Worm (Caenorhabditis elegans) whole organism, young adult: ENCODE data around the gene W06G6.20.

ENCODE experiments used
- C06A6.2 ChIP-seq: fragments of 200-800 bp; sonication (Bioruptor generic); conservative IDR thresholded peaks from 2 replicates; pipeline ENCODE4 v1.3.6; 2022; ENCODE audit warnings: missing genetic modification characterization, missing compliant biosample characterization
- F10E7.11 ChIP-seq: sonication (generic microtip); optimal IDR thresholded peaks from 2 replicates; lab custom pipeline; 2017; ENCODE audit warnings: mild to moderate bottlenecking, missing genetic modification characterization, moderate library complexity, missing compliant biosample characterization
- Y53G8AR.9 ChIP-seq: fragments of 200-800 bp; sonication (Bioruptor generic); conservative IDR thresholded peaks from 2 replicates; pipeline ENCODE4 v1.3.6; 2022; ENCODE audit warnings: missing genetic modification reagents, missing genetic modification characterization, missing compliant biosample characterization
- Y56A3A.18 ChIP-seq: fragments of 200-800 bp; sonication (Bioruptor generic); IDR thresholded peaks from 2 replicates; pipeline ENCODE4 v1.3.6; 2022; ENCODE audit warnings: missing genetic modification reagents, missing genetic modification characterization, missing compliant biosample characterization
- Y67H2A.10 ChIP-seq: fragments of 200-800 bp; sonication (Bioruptor generic); conservative IDR thresholded peaks from 2 replicates; pipeline ENCODE4 v1.3.6; 2022; ENCODE audit warnings: missing genetic modification reagents, missing genetic modification characterization, missing compliant biosample characterization
- ZK185.1 ChIP-seq: sonication (generic microtip); optimal IDR thresholded peaks from 2 replicates; lab custom pipeline; 2016; ENCODE audit warnings: mild to moderate bottlenecking, missing genetic modification characterization, missing compliant biosample characterization; ENCODE audit not compliant: poor library complexity, severe bottlenecking
- aptf-3 ChIP-seq: fragments of 200-800 bp; sonication (Bioruptor generic); IDR thresholded peaks from 2 replicates; pipeline ENCODE4 v1.3.6; 2022; ENCODE audit warnings: missing genetic modification characterization, missing compliant biosample characterization
- cebp-1 ChIP-seq, 2 experiments: fragments of 200-800 bp in 1 of 2; sonication (Bioruptor generic) in 1 of 2; sonication (generic microtip) in 1 of 2; IDR thresholded peaks in 1 of 2; optimal IDR thresholded peaks in 1 of 2; 2 replicates each; pipeline versions ENCODE4 v1.3.6 to Lab custom; 2017 to 2022; ENCODE audit warnings: missing compliant biosample characterization in 2 of 2, missing genetic modification characterization in 2 of 2, mild to moderate bottlenecking in 1 of 2, missing genetic modification reagents in 1 of 2, moderate library complexity in 1 of 2
- ceh-91 ChIP-seq: fragments of 200-800 bp; sonication (Bioruptor generic); IDR thresholded peaks from 2 replicates; pipeline ENCODE4 v1.3.6; 2022; ENCODE audit warnings: missing genetic modification reagents, missing genetic modification characterization, missing compliant biosample characterization
- chd-7 ChIP-seq: sonication (generic microtip); optimal IDR thresholded peaks from 2 replicates; lab custom pipeline; 2016; ENCODE audit warnings: mild to moderate bottlenecking, missing genetic modification characterization, moderate library complexity, missing compliant biosample characterization
- dox-1 ChIP-seq: fragments of 200-800 bp; sonication (Bioruptor generic); IDR thresholded peaks from 2 replicates; pipeline ENCODE4 v1.3.6; 2022; ENCODE audit warnings: missing genetic modification reagents, missing genetic modification characterization, missing compliant biosample characterization
- dpl-1 ChIP-seq: fragments of 150-350 bp; optimal IDR thresholded peaks from 2 replicates; lab custom pipeline; 2014; ENCODE audit warnings: missing biosample characterization, missing genetic modification reagents, missing genetic modification characterization
- ekl-4 ChIP-seq: fragments of 200-800 bp; sonication (Bioruptor generic); IDR thresholded peaks from 2 replicates; pipeline ENCODE4 v1.3.6; 2022; ENCODE audit warnings: missing genetic modification reagents, missing genetic modification characterization, missing compliant biosample characterization
- hlh-12 ChIP-seq: sonication (generic microtip); optimal IDR thresholded peaks from 2 replicates; lab custom pipeline; 2016; ENCODE audit warnings: missing genetic modification characterization, missing compliant biosample characterization
- hsf-1 ChIP-seq: fragments of 200-800 bp; sonication (Bioruptor generic); IDR thresholded peaks from 2 replicates; pipeline ENCODE4 v1.3.6; 2022; ENCODE audit warnings: missing genetic modification reagents, missing genetic modification characterization, missing compliant biosample characterization
- lag-1 ChIP-seq: fragments of 200-800 bp; sonication (Bioruptor generic); IDR thresholded peaks from 2 replicates; pipeline ENCODE4 v1.3.6; 2022; ENCODE audit warnings: missing genetic modification reagents, missing genetic modification characterization, missing compliant biosample characterization
- let-526 ChIP-seq: fragments of 200-800 bp; sonication (Bioruptor generic); IDR thresholded peaks from 2 replicates; pipeline ENCODE4 v1.3.6; 2022; ENCODE audit warnings: missing genetic modification reagents, missing genetic modification characterization, missing compliant biosample characterization
- lin-35 ChIP-seq, 3 experiments: fragments of 150-350 bp in 2 of 3; sonication (generic microtip) in 1 of 3; optimal IDR thresholded peaks; 2 replicates each; lab custom pipeline; 2014 to 2018; ENCODE audit warnings: missing biosample characterization in 3 of 3, missing genetic modification characterization in 3 of 3, missing genetic modification reagents in 3 of 3
- madf-6 ChIP-seq: fragments of 200-800 bp; sonication (Bioruptor generic); IDR thresholded peaks from 2 replicates; pipeline ENCODE4 v1.3.6; 2022; ENCODE audit warnings: missing genetic modification reagents, missing genetic modification characterization, missing compliant biosample characterization
- mcd-1 ChIP-seq: fragments of 200-800 bp; sonication (Bioruptor generic); IDR thresholded peaks from 2 replicates; pipeline ENCODE4 v1.3.6; 2022; ENCODE audit warnings: missing genetic modification reagents, missing genetic modification characterization, missing compliant biosample characterization
- mel-28 ChIP-seq: sonication (generic microtip); optimal IDR thresholded peaks from 2 replicates; lab custom pipeline; 2016; ENCODE audit warnings: borderline replicate concordance, mild to moderate bottlenecking, missing genetic modification characterization, missing compliant biosample characterization
- nhr-179 ChIP-seq: sonication (generic microtip); optimal IDR thresholded peaks from 2 replicates; lab custom pipeline; 2016; ENCODE audit warnings: mild to moderate bottlenecking, missing genetic modification characterization, missing compliant biosample characterization
- pbrm-1 ChIP-seq: fragments of 200-800 bp; sonication (Bioruptor generic); IDR thresholded peaks from 2 replicates; pipeline ENCODE4 v1.3.6; 2022; ENCODE audit warnings: missing genetic modification reagents, missing genetic modification characterization, missing compliant biosample characterization
- pha-4 ChIP-seq: fragments of 150-350 bp; sonication (generic microtip); optimal IDR thresholded peaks from 2 replicates; lab custom pipeline; 2014; ENCODE audit warnings: missing biosample characterization, missing genetic modification reagents, missing genetic modification characterization
- repo-1 ChIP-seq: sonication (generic microtip); optimal IDR thresholded peaks from 2 replicates; lab custom pipeline; 2017; ENCODE audit warnings: mild to moderate bottlenecking, missing genetic modification characterization, missing compliant biosample characterization
- sdz-38 ChIP-seq: sonication (generic microtip); optimal IDR thresholded peaks from 2 replicates; lab custom pipeline; 2016; ENCODE audit warnings: missing genotype, missing genetic modification characterization, missing compliant biosample characterization
- snpc-4 ChIP-seq, 5 experiments: fragments of 150-350 bp in 1 of 5; sonication (generic microtip) in 4 of 5; optimal IDR thresholded peaks; 2 replicates each; lab custom pipeline; 2014 to 2018; ENCODE audit warnings: missing genetic modification characterization in 5 of 5, missing biosample characterization in 3 of 5, antibody characterized with exemption in 2 of 5, mild to moderate bottlenecking in 2 of 5, missing compliant biosample characterization in 2 of 5, missing genotype in 2 of 5, moderate library complexity in 2 of 5, missing genetic modification reagents in 1 of 5
- sptf-2 ChIP-seq: fragments of 200-800 bp; sonication (Bioruptor generic); optimal IDR thresholded peaks from 2 replicates; lab custom pipeline; 2018; ENCODE audit warnings: mild to moderate bottlenecking, missing genetic modification characterization, missing compliant biosample characterization
- unc-62 ChIP-seq: fragments of 150-350 bp; optimal IDR thresholded peaks from 2 replicates; lab custom pipeline; 2014; ENCODE audit warnings: missing biosample characterization, missing genetic modification reagents, missing genetic modification characterization
- ztf-26 ChIP-seq: sonication (generic microtip); optimal IDR thresholded peaks from 2 replicates; lab custom pipeline; 2017; ENCODE audit warnings: missing genetic modification characterization, missing compliant biosample characterization
- ztf-28 ChIP-seq: fragments of 200-800 bp; sonication (Bioruptor generic); IDR thresholded peaks from 2 replicates; pipeline ENCODE4 v1.3.6; 2022; ENCODE audit warnings: missing genetic modification reagents, missing genetic modification characterization, missing compliant biosample characterization
- ztf-6 ChIP-seq: fragments of 200-800 bp; sonication (Bioruptor generic); IDR thresholded peaks from 2 replicates; pipeline ENCODE4 v1.3.6; 2022; ENCODE audit warnings: missing genetic modification reagents, missing genetic modification characterization, missing compliant biosample characterization

The W06G6.20 gene

DNA sequence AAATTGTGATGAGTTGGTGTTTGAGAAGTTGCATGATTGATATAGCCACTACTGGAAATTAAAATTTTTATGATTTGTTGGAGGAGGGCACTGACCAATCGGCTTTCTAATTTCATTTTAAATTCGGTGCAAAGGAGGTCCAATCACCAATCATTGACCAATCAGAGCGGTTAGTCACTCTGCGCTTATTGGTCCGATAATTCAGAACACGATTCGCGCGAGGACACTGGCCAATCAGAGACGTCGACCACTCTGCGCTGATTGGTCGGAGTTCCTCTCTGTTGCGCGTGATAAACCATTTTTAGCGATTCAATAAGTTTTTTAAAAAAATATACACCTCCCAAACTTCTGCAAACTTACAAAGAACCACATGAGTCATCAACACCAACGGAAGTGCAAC, 48.3 kb downstream of the W06G6.20 start:
- TF ChIP-seq ztf-28 (GFP tag; lab: Robert Waterston, UW) (no peak), ekl-4 (no peak), cebp-1 (GFP tag; IDR thresholded peaks at IDR 0.05; lab: Robert Waterston, UW) (0 out of 2 replicates have a peak, but pooled peaks have one; percentile 14), cebp-1 (tag; optimal IDR thresholded peaks at IDR 0.05; lab: Kevin White, UChicago) (no peak), chd-7 (tag; lab: Kevin White, UChicago) (no peak), unc-62 (GFP tag; lab: Kevin White, UChicago) (no peak), ZK185.1 (tag; lab: Kevin White, UChicago) (no peak), pha-4 (tag; lab: Kevin White, UChicago) (no peak)

DNA sequence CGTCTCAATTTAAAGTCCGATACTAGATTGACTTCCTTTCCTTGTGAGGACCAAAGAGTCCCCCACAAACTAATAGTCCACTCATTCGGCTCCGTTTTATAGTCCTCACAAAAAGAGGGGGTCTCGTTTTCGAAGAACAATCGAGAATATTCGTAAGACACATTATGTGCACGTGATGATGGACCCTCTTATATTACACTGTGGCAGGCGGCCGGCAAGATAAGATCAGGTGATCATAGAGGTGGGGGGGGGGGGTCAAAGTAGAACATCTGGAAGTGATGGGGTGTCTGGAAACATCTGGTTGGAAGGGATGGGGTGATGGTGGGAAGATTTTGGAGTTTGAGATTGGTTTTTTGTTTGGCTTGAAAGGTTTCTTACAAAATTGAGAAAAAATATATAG, 49.7 kb downstream of the W06G6.20 start:
- no peak for TF ChIP-seq dpl-1 (GFP tag; lab: Kevin White, UChicago)
- TF ChIP-seq pha-4 (tag; lab: Kevin White, UChicago): no peak
- TF ChIP-seq pbrm-1 (GFP tag; lab: Robert Waterston, UW): peak; percentile 28; the same call in 1 of the 2 replicates
- 0 out of 2 replicates have a peak, but pooled peaks have one; percentile 8 for TF ChIP-seq madf-6 (GFP tag; lab: Robert Waterston, UW)
- no peak for TF ChIP-seq snpc-4 (GFP tag; optimal IDR thresholded peaks at IDR 0.05; lab: Kevin White, UChicago)
- no peak for TF ChIP-seq snpc-4 (tag; optimal IDR thresholded peaks at IDR 0.05; lab: Kevin White, UChicago)
- 0 out of 2 replicates have a peak, but pooled peaks have one; percentile 12 for TF ChIP-seq mcd-1 (GFP tag; lab: Robert Waterston, UW)
- TF ChIP-seq let-526: 0 out of 2 replicates have a peak, but pooled peaks have one; percentile 61
- TF ChIP-seq hlh-12 (tag; lab: Kevin White, UChicago): no peak
- no peak for TF ChIP-seq aptf-3 (GFP tag; lab: Robert Waterston, UW)
- TF ChIP-seq nhr-179 (tag; lab: Kevin White, UChicago): no peak
- no peak for TF ChIP-seq lag-1 (GFP tag; lab: Robert Waterston, UW)
- TF ChIP-seq C06A6.2 (GFP tag; lab: Robert Waterston, UW): peak; percentile 64; the same call in 1 of the 2 replicates
- TF ChIP-seq mel-28 (tag; lab: Kevin White, UChicago): no peak
- TF ChIP-seq dox-1 (GFP tag; lab: Robert Waterston, UW): 0 out of 2 replicates have a peak, but pooled peaks have one; percentile 25
- TF ChIP-seq Y53G8AR.9 (GFP tag; lab: Robert Waterston, UW): 0 out of 2 replicates have a peak, but pooled peaks have one; percentile 13
- no peak for TF ChIP-seq repo-1 (tag; lab: Kevin White, UChicago)
- TF ChIP-seq sdz-38 (tag; lab: Kevin White, UChicago): no peak
- no peak for TF ChIP-seq lin-35 (GFP tag; optimal IDR thresholded peaks at IDR 0.05; lab: Kevin White, UChicago)
- TF ChIP-seq ceh-91 (GFP tag; lab: Robert Waterston, UW): no peak
- TF ChIP-seq ztf-6 (GFP tag; lab: Robert Waterston, UW): no peak
- TF ChIP-seq Y56A3A.18 (GFP tag; lab: Robert Waterston, UW): no peak
- TF ChIP-seq ztf-26 (tag; lab: Kevin White, UChicago): no peak
- TF ChIP-seq sptf-2 (GFP tag; lab: Kevin White, UChicago): no peak
- TF ChIP-seq hsf-1 (GFP tag; lab: Robert Waterston, UW): peak; percentile 85
- TF ChIP-seq Y67H2A.10: no peak
- TF ChIP-seq F10E7.11 (tag; lab: Kevin White, UChicago): no peak
